Fruit fly (Drosophila melanogaster): Measurements from ENCODE around the gene CG15628.

CG15628 gene

DNA sequence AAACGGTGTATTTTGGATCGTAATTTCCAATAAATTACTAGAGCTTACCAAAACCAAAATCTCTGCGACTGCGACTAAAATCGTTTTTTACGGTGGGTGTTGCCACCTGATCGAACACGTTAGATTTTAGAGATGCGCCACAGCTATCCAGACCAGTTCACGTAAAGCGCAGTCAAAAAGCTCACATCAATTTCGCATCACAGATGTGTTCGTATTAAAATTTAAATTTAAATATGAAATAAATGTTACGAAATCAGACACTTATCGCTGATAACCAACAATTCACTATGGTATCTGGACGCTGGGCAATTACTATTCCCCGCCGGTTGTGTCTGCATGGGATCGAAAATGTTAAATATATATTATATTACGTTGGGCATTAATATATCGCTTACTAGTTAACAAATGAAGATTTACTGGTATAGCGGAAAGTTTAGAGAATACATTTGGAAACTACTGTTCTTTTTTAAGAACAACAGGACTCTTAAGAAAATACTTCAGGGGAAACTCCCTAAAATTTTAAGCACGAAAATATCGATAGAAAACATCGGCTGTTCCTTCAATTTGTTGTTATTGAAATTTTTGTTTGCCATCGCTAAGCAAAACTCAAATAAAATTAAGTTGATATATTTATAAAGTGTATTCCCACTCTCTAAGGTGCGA lies 25.7 kb downstream of the CG15628 start, which contains the start of the genes mxt and CG11927 (continued):
- peak; percentile 99 for TF ChIP-seq CG9437 (GFP tag; optimal IDR thresholded peaks at IDR 0.05)
- TF ChIP-seq Ets97D (GFP tag; optimal IDR thresholded peaks at IDR 0.05) = peak; percentile 41
- peak; percentile 67 for TF ChIP-seq mam (GFP tag; optimal IDR thresholded peaks at IDR 0.05)
- TF ChIP-seq CG6765 (GFP tag; optimal IDR thresholded peaks at IDR 0.05) = no peak
- peak; percentile 48 for TF ChIP-seq CG13424 (tag; optimal IDR thresholded peaks at IDR 0.05)
- peak; percentile 74 for TF ChIP-seq CG2129 (GFP tag; IDR thresholded peaks at IDR 0.05; ENCODE audit: partially characterized antibody)
- no peak for TF ChIP-seq CG2889 (GFP tag; IDR thresholded peaks at IDR 0.05)
- TF ChIP-seq CG3065 (GFP tag; optimal IDR thresholded peaks at IDR 0.05) = no peak
- TF ChIP-seq Sry-δ (GFP tag; optimal IDR thresholded peaks at IDR 0.05) = peak; percentile 85
- peak; percentile 77 for TF ChIP-seq CG7963 (GFP tag; IDR thresholded peaks at IDR 0.05; ENCODE audit: partially characterized antibody)
- peak; percentile 37 for TF ChIP-seq kay (GFP tag; optimal IDR thresholded peaks at IDR 0.05)
- TF ChIP-seq shn (GFP tag; optimal IDR thresholded peaks at IDR 0.05) = peak; percentile 49
- peak; percentile 56 for TF ChIP-seq CG8924 (tag; optimal IDR thresholded peaks at IDR 0.05)
- peak; percentile 45 for TF ChIP-seq pho (GFP tag; optimal IDR thresholded peaks at IDR 0.05)
- TF ChIP-seq tio (GFP tag; optimal IDR thresholded peaks at IDR 0.05) = no peak
- TF ChIP-seq HLH54F (GFP tag; optimal IDR thresholded peaks at IDR 0.05) = peak; percentile 64
- TF ChIP-seq CG6854 (GFP tag; optimal IDR thresholded peaks at IDR 0.05) = no peak
- peak; percentile 85 for TF ChIP-seq CG9932 (GFP tag; IDR thresholded peaks at IDR 0.05)
- no peak for TF ChIP-seq eyg (GFP tag; optimal IDR thresholded peaks at IDR 0.05)
- peak; percentile 23 for TF ChIP-seq fd3F (GFP tag; optimal IDR thresholded peaks at IDR 0.05)
- TF ChIP-seq CG6813 (GFP tag; optimal IDR thresholded peaks at IDR 0.05) = no peak
- no peak for TF ChIP-seq cwo (GFP tag; optimal IDR thresholded peaks at IDR 0.05)
- peak; percentile 82 for TF ChIP-seq CoRest (tag; optimal IDR thresholded peaks at IDR 0.05)
- no peak for TF ChIP-seq CG2202 (tag; optimal IDR thresholded peaks at IDR 0.05)
- no peak for TF ChIP-seq CG31224 (GFP tag; IDR thresholded peaks at IDR 0.05)
- TF ChIP-seq lbe (GFP tag; optimal IDR thresholded peaks at IDR 0.05) = no peak
- TF ChIP-seq ATbp (GFP tag; optimal IDR thresholded peaks at IDR 0.05) = no peak
- TF ChIP-seq CG13775 (GFP tag; optimal IDR thresholded peaks at IDR 0.05) = peak; percentile 59
- peak; percentile 36 for TF ChIP-seq HmgZ (tag; optimal IDR thresholded peaks at IDR 0.05)
- TF ChIP-seq CG18011 (GFP tag; optimal IDR thresholded peaks at IDR 0.05) = no peak
- no peak for TF ChIP-seq gsb-n (tag; optimal IDR thresholded peaks at IDR 0.05)
- no peak for TF ChIP-seq CG10321 (GFP tag; IDR thresholded peaks at IDR 0.05)
- no peak for TF ChIP-seq CG5953 (GFP tag; IDR thresholded peaks at IDR 0.05)
- TF ChIP-seq Ada2b (GFP tag; IDR thresholded peaks at IDR 0.05) = no peak
- no peak for TF ChIP-seq CG10274 (GFP tag; optimal IDR thresholded peaks at IDR 0.05)
- TF ChIP-seq Dp (GFP tag; optimal IDR thresholded peaks at IDR 0.05) = peak; percentile 33
- TF ChIP-seq btn (GFP tag; optimal IDR thresholded peaks at IDR 0.05) = no peak
- TF ChIP-seq CG11456 (GFP tag; IDR thresholded peaks at IDR 0.05) = peak; percentile 75; the same call in 2 of the 3 replicates
- TF ChIP-seq CG14014 (GFP tag; IDR thresholded peaks at IDR 0.05) = 0 out of 2 replicates have a peak, but pooled peaks have one; percentile 45
- TF ChIP-seq sc (optimal IDR thresholded peaks at IDR 0.05) = no peak
- no peak for TF ChIP-seq sc (GFP tag; optimal IDR thresholded peaks at IDR 0.05)
- TF ChIP-seq Med (GFP tag) = peak; percentile 86
- peak; percentile 54; the same call in 1 of the 2 replicates for TF ChIP-seq E2f2 (GFP tag; IDR thresholded peaks at IDR 0.05)
- TF ChIP-seq Taf1 (GFP tag; IDR thresholded peaks at IDR 0.05) = no peak
- TF ChIP-seq slbo (GFP tag; IDR thresholded peaks at IDR 0.05) = peak; percentile 86
- TF ChIP-seq CG1792 (GFP tag; optimal IDR thresholded peaks at IDR 0.05) = peak; percentile 15
- peak; percentile 71 for TF ChIP-seq nerfin-2 (GFP tag; IDR thresholded peaks at IDR 0.05; ENCODE audit: partially characterized antibody)
- TF ChIP-seq gce (GFP tag; IDR thresholded peaks at IDR 0.05) = no peak
- no peak for TF ChIP-seq Drgx (GFP tag; IDR thresholded peaks at IDR 0.05)
- no peak for TF ChIP-seq Ssrp (tag; optimal IDR thresholded peaks at IDR 0.05)
